Worm (Caenorhabditis elegans) whole organism, mixed stage, embryonic: Measurements from ENCODE around the gene sru-20.

Source experiments
- M03D4.4 ChIP-seq: sonication (generic microtip); optimal IDR thresholded peaks from 2 replicates; lab custom pipeline; 2017; ENCODE audit warnings: mild to moderate bottlenecking, missing genetic modification characterization, missing compliant biosample characterization
- ceh-39 ChIP-seq: fragments of 150-350 bp; optimal IDR thresholded peaks from 2 replicates; lab custom pipeline; 2014; ENCODE audit warnings: missing biosample characterization, missing genetic modification characterization
- ceh-43 ChIP-seq: fragments of 200-800 bp; sonication (Bioruptor generic); optimal IDR thresholded peaks from 2 replicates; lab custom pipeline; 2018; ENCODE audit warnings: mild to moderate bottlenecking, missing genetic modification characterization, moderate library complexity, missing compliant biosample characterization
- ceh-83 ChIP-seq: fragments of 200-800 bp; sonication (Bioruptor generic); optimal IDR thresholded peaks from 2 replicates; lab custom pipeline; 2018; ENCODE audit warnings: mild to moderate bottlenecking, missing genetic modification characterization, missing compliant biosample characterization
- cnd-1 ChIP-seq: fragments of 200-800 bp; sonication (Bioruptor generic); optimal IDR thresholded peaks from 2 replicates; lab custom pipeline; 2018; ENCODE audit warnings: mild to moderate bottlenecking, missing genetic modification characterization, missing compliant biosample characterization
- lin-13 ChIP-seq: fragments of 150-350 bp; optimal IDR thresholded peaks from 2 replicates; lab custom pipeline; 2014; ENCODE audit warnings: missing biosample characterization, missing genetic modification characterization
- mab-5 ChIP-seq: fragments of 150-350 bp; optimal IDR thresholded peaks from 2 replicates; lab custom pipeline; 2014; ENCODE audit warnings: missing biosample characterization, missing genetic modification characterization
- mls-2 ChIP-seq: sonication (generic microtip); optimal IDR thresholded peaks from 2 replicates; lab custom pipeline; 2016; ENCODE audit warnings: mild to moderate bottlenecking, missing genetic modification characterization, moderate library complexity, missing compliant biosample characterization
- nhr-12 ChIP-seq: fragments of 150-350 bp; optimal IDR thresholded peaks from 2 replicates; lab custom pipeline; 2014; ENCODE audit warnings: missing biosample characterization, missing genetic modification characterization
- nhr-237 ChIP-seq: fragments of 150-350 bp; optimal IDR thresholded peaks from 2 replicates; lab custom pipeline; 2014; ENCODE audit warnings: missing biosample characterization, missing genetic modification characterization
- zip-8 ChIP-seq: fragments of 150-350 bp; optimal IDR thresholded peaks from 2 replicates; lab custom pipeline; 2014; ENCODE audit warnings: missing biosample characterization, missing genetic modification characterization

Gene sru-20

DNA sequence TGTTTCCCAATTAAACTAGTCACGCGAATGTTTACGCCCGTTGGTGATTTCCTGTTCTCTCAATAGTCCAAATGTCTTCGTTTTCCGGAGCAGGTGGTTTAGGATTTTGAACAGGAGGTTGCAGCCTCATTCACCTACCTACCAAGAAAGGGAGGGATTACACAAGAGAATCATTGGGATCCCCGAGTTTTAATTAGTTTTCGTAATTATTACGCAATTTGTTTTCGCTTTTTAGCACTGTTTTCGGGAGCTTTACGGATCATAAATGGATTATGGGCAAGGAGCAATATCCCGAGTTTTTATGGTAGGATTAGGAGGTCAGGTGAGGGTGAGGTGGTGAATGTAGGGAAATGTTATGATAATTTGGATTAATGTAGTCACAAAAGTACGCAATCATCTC, 50.6 kb downstream of the sru-20 start:
- peak; percentile 97 for TF ChIP-seq zip-8 (tag; lab: Kevin White, UChicago)
- peak; percentile 47 for TF ChIP-seq ceh-43 (GFP tag; lab: Kevin White, UChicago)
- TF ChIP-seq lin-13 (tag; lab: Kevin White, UChicago), result no peak
- TF ChIP-seq mls-2 (tag; lab: Kevin White, UChicago), result peak; percentile 46
- peak; percentile 58 for TF ChIP-seq cnd-1 (tag; lab: Kevin White, UChicago)
- no peak for TF ChIP-seq M03D4.4
- no peak for TF ChIP-seq mab-5
- TF ChIP-seq ceh-39, result no peak
- peak; percentile 44 for TF ChIP-seq ceh-83
- no peak for TF ChIP-seq nhr-237 (tag; lab: Kevin White, UChicago)
- TF ChIP-seq nhr-12 (tag; lab: Kevin White, UChicago), result no peak
